Fruit fly (Drosophila melanogaster) whole organism, embryonic: ENCODE data around the gene CG8563.

Experiments
- Bdp1 ChIP-seq: fragments of 200-800 bp; sonication (Bioruptor generic); optimal IDR thresholded peaks from 3 replicates; lab custom pipeline; 2016; ENCODE audit warnings: missing biosample characterization, missing genetic modification characterization
- CG12104 ChIP-seq: fragments of 200-800 bp; sonication (Bioruptor generic); optimal IDR thresholded peaks from 3 replicates; lab custom pipeline; 2016; ENCODE audit warnings: missing biosample characterization, missing genetic modification characterization
- CG7928 ChIP-seq: fragments of 200-800 bp; sonication (Bioruptor generic); optimal IDR thresholded peaks from 2 replicates; lab custom pipeline; 2017; ENCODE audit warnings: missing biosample characterization, mild to moderate bottlenecking, missing genetic modification characterization
- CG9817 ChIP-seq: fragments of 200-800 bp; sonication (Bioruptor generic); optimal IDR thresholded peaks from 2 replicates; lab custom pipeline; 2018; ENCODE audit warnings: missing biosample characterization, mild to moderate bottlenecking, missing genetic modification characterization, moderate library complexity
- Dref ChIP-seq: fragments of 200-800 bp; sonication (Bioruptor generic); IDR thresholded peaks from 2 replicates; pipeline ENCODE4 v1.3.6; 2022; ENCODE audit warnings: missing biosample characterization, missing genetic modification characterization
- Side ChIP-seq: fragments of 200-800 bp; sonication (Bioruptor generic); optimal IDR thresholded peaks from 2 replicates; lab custom pipeline; 2016; ENCODE audit warnings: missing biosample characterization, missing genetic modification characterization
- Six4 ChIP-seq: fragments of 200-800 bp; sonication (Bioruptor generic); optimal IDR thresholded peaks from 2 replicates; lab custom pipeline; 2016; ENCODE audit warnings: missing biosample characterization, missing genetic modification characterization
- gfzf ChIP-seq: fragments of 200-800 bp; sonication (Bioruptor generic); optimal IDR thresholded peaks from 2 replicates; lab custom pipeline; 2016; ENCODE audit warnings: missing biosample characterization, mild to moderate bottlenecking, missing genetic modification characterization, moderate library complexity
- klu ChIP-seq: fragments of 200-800 bp; sonication (Bioruptor generic); IDR thresholded peaks from 2 replicates; pipeline ENCODE4 v1.3.6; 2022; ENCODE audit warnings: missing biosample characterization, missing genetic modification characterization
- oc ChIP-seq: fragments of 200-800 bp; sonication (Bioruptor generic); optimal IDR thresholded peaks from 2 replicates; lab custom pipeline; 2018; ENCODE audit warnings: missing biosample characterization, mild to moderate bottlenecking, missing genetic modification characterization, moderate library complexity
- prd ChIP-seq, 3 experiments: fragments of >200 bp in 2 of 3; fragments of 200-800 bp in 1 of 3; sonication (Bioruptor generic) in 1 of 3; optimal IDR thresholded peaks in 2 of 3; IDR thresholded peaks in 1 of 3; 2 replicates in 2 of 3; 3 replicates in 1 of 3; pipeline versions ENCODE4 v1.3.6 to Lab custom; 2017 to 2022; ENCODE audit warnings: missing biosample characterization in 1 of 3, missing genetic modification characterization in 1 of 3
- usp ChIP-seq: fragments of >200 bp; optimal IDR thresholded peaks from 2 replicates; lab custom pipeline; 2017; ENCODE audit warnings: missing biosample characterization, missing genetic modification characterization
- vnd ChIP-seq: fragments of 200-800 bp; sonication (Bioruptor generic); IDR thresholded peaks from 3 replicates; pipeline ENCODE4 v1.3.6; 2022; ENCODE audit warnings: missing biosample characterization, missing genetic modification characterization; ENCODE audit not compliant: partially characterized antibody

dm6 chr3L:7387814-7388213, 2.7 kb upstream of the CG8563 start, which contains the start of gene CG8564:
- no peak for TF ChIP-seq gfzf (GFP tag; lab: Kevin White, UChicago)
- TF ChIP-seq Six4 (GFP tag; lab: Kevin White, UChicago), result no peak
- no peak for TF ChIP-seq CG7928 (GFP tag; lab: Kevin White, UChicago)
- no peak for TF ChIP-seq prd (optimal IDR thresholded peaks at IDR 0.05; lab: Kevin White, UChicago)
- TF ChIP-seq prd (GFP tag; IDR thresholded peaks at IDR 0.05; lab: Robert Waterston, UW), result no peak
- TF ChIP-seq oc (tag; lab: Kevin White, UChicago), result no peak
- TF ChIP-seq usp, result no peak
- TF ChIP-seq CG12104, result no peak
- TF ChIP-seq Dref (GFP tag; lab: Robert Waterston, UW), result no peak
- no peak for TF ChIP-seq klu
- TF ChIP-seq Side (GFP tag; lab: Kevin White, UChicago), result no peak
- no peak for TF ChIP-seq CG9817
- no peak for TF ChIP-seq vnd
- no peak for TF ChIP-seq Bdp1 (GFP tag; lab: Kevin White, UChicago)
